Fruit fly (Drosophila melanogaster) whole organism, embryonic: ENCODE results near the gene Rbp1-like.

Experiments used
- Ada2b ChIP-seq: fragments of 200-800 bp; sonication (Bioruptor generic); IDR thresholded peaks from 2 replicates; pipeline ENCODE4 v1.3.6; 2022; ENCODE audit warnings: missing biosample characterization, missing genetic modification characterization
- Antp ChIP-seq: fragments of 200-800 bp; sonication (Bioruptor generic); optimal IDR thresholded peaks from 3 replicates; lab custom pipeline; 2016; ENCODE audit warnings: missing biosample characterization, missing genetic modification characterization
- BEAF-32 ChIP-seq: fragments of 200-800 bp; sonication (Bioruptor generic); optimal IDR thresholded peaks from 3 replicates; lab custom pipeline; 2017; ENCODE audit warnings: missing biosample characterization, missing genetic modification characterization, mild to moderate bottlenecking, moderate library complexity, missing genetic modification reagents
- CG11398 ChIP-seq: fragments of 200-800 bp; sonication (Bioruptor generic); optimal IDR thresholded peaks from 2 replicates; lab custom pipeline; 2016; ENCODE audit warnings: missing biosample characterization, missing genetic modification characterization
- CG11456 ChIP-seq: fragments of 200-800 bp; sonication (Bioruptor generic); IDR thresholded peaks from 3 replicates; pipeline ENCODE4 v1.3.6; 2022; ENCODE audit warnings: missing biosample characterization, missing genetic modification characterization
- CG12155 ChIP-seq: fragments of 200-800 bp; sonication (Bioruptor generic); optimal IDR thresholded peaks from 3 replicates; lab custom pipeline; 2016; ENCODE audit warnings: missing biosample characterization, missing genetic modification characterization
- CG15696 ChIP-seq: fragments of 200-800 bp; sonication (Bioruptor generic); optimal IDR thresholded peaks from 2 replicates; lab custom pipeline; 2019; ENCODE audit warnings: missing biosample characterization, mild to moderate bottlenecking, missing genetic modification characterization, moderate library complexity
- CG30403 ChIP-seq: fragments of 200-800 bp; sonication (Bioruptor generic); optimal IDR thresholded peaks from 3 replicates; lab custom pipeline; 2016; ENCODE audit warnings: missing biosample characterization, missing genetic modification characterization
- CG32532 ChIP-seq: fragments of 200-800 bp; sonication (Bioruptor generic); IDR thresholded peaks from 2 replicates; pipeline ENCODE4 v1.3.6; 2022; ENCODE audit warnings: missing biosample characterization, missing genetic modification characterization
- CG32767 ChIP-seq: fragments of 200-800 bp; sonication (Bioruptor generic); IDR thresholded peaks from 2 replicates; pipeline ENCODE4 v1.3.6; 2022; ENCODE audit warnings: missing biosample characterization, missing genetic modification characterization
- CG3838 ChIP-seq: fragments of 200-800 bp; sonication (Bioruptor generic); optimal IDR thresholded peaks from 3 replicates; lab custom pipeline; 2016; ENCODE audit warnings: missing biosample characterization, missing genetic modification characterization
- CG4404 ChIP-seq: fragments of 200-800 bp; sonication (Bioruptor generic); IDR thresholded peaks from 2 replicates; pipeline ENCODE4 v1.3.6; 2022; ENCODE audit warnings: missing biosample characterization, missing genetic modification characterization
- CG4707 ChIP-seq: fragments of 200-800 bp; sonication (Bioruptor generic); optimal IDR thresholded peaks from 2 replicates; lab custom pipeline; 2018; ENCODE audit warnings: missing biosample characterization, mild to moderate bottlenecking, missing genetic modification characterization, moderate library complexity
- CG4730 ChIP-seq: fragments of 200-800 bp; sonication (Bioruptor generic); IDR thresholded peaks from 2 replicates; pipeline ENCODE4 v1.3.6; 2022; ENCODE audit warnings: missing biosample characterization, missing genetic modification characterization
- CG5953 ChIP-seq: fragments of 200-800 bp; sonication (Bioruptor generic); IDR thresholded peaks from 2 replicates; pipeline ENCODE4 v1.3.6; 2022; ENCODE audit warnings: missing biosample characterization, missing genetic modification characterization
- CG6254 ChIP-seq: fragments of 200-800 bp; sonication (Bioruptor generic); optimal IDR thresholded peaks from 3 replicates; lab custom pipeline; 2017; ENCODE audit warnings: mild to moderate bottlenecking, missing biosample characterization, missing genetic modification reagents, missing genetic modification characterization
- CG6689 ChIP-seq: fragments of 200-800 bp; sonication (Bioruptor generic); IDR thresholded peaks from 2 replicates; pipeline ENCODE4 v1.3.6; 2022; ENCODE audit warnings: missing biosample characterization, missing genetic modification characterization
- CG8359 ChIP-seq: fragments of 200-800 bp; sonication (Bioruptor generic); optimal IDR thresholded peaks from 2 replicates; lab custom pipeline; 2017; ENCODE audit warnings: missing biosample characterization, mild to moderate bottlenecking, missing genetic modification characterization, borderline replicate concordance
- CG9437 ChIP-seq: fragments of 200-800 bp; sonication (Bioruptor generic); optimal IDR thresholded peaks from 2 replicates; lab custom pipeline; 2018; ENCODE audit warnings: missing biosample characterization, mild to moderate bottlenecking, missing genetic modification characterization
- CoRest ChIP-seq: fragments of 200-800 bp; sonication (Bioruptor generic); optimal IDR thresholded peaks from 3 replicates; lab custom pipeline; 2018; ENCODE audit warnings: missing biosample characterization, mild to moderate bottlenecking, missing genetic modification characterization, moderate library complexity
- D19B ChIP-seq: fragments of 200-800 bp; sonication (Bioruptor generic); optimal IDR thresholded peaks from 2 replicates; lab custom pipeline; 2017; ENCODE audit warnings: missing biosample characterization, mild to moderate bottlenecking, missing genetic modification characterization
- Dip3 ChIP-seq: fragments of 200-800 bp; sonication (Bioruptor generic); optimal IDR thresholded peaks from 3 replicates; lab custom pipeline; 2016; ENCODE audit warnings: missing biosample characterization, missing genetic modification characterization
- Eip74EF ChIP-seq, 2 experiments: fragments of 200-800 bp in 1 of 2; fragments of >200 bp in 1 of 2; sonication (Bioruptor generic) in 1 of 2; optimal IDR thresholded peaks; 2 replicates each; lab custom pipeline; 2017 to 2019; ENCODE audit warnings: missing biosample characterization in 2 of 2, missing genetic modification characterization in 2 of 2, mild to moderate bottlenecking in 1 of 2, moderate library complexity in 1 of 2
- HLH4C ChIP-seq: fragments of 200-800 bp; sonication (Bioruptor generic); IDR thresholded peaks from 3 replicates; pipeline ENCODE4 v1.3.6; 2022; ENCODE audit warnings: missing biosample characterization, missing genetic modification characterization; ENCODE audit not compliant: partially characterized antibody
- HLH54F ChIP-seq: fragments of 200-800 bp; sonication (Bioruptor generic); optimal IDR thresholded peaks from 3 replicates; lab custom pipeline; 2016; ENCODE audit warnings: missing biosample characterization, missing genetic modification characterization
- Hmx ChIP-seq: fragments of 200-800 bp; sonication (Bioruptor generic); optimal IDR thresholded peaks from 2 replicates; lab custom pipeline; 2016; ENCODE audit warnings: missing biosample characterization, missing genetic modification characterization
- Hr3 ChIP-seq: fragments of 200-800 bp; sonication (Bioruptor generic); optimal IDR thresholded peaks from 3 replicates; lab custom pipeline; 2016; ENCODE audit warnings: missing biosample characterization, missing genetic modification characterization
- Lhr ChIP-seq: fragments of 200-800 bp; sonication (Bioruptor generic); optimal IDR thresholded peaks from 3 replicates; lab custom pipeline; 2017; ENCODE audit warnings: mild to moderate bottlenecking, missing biosample characterization, missing genetic modification reagents, missing genetic modification characterization
- NK7.1 ChIP-seq: fragments of 200-800 bp; sonication (Bioruptor generic); optimal IDR thresholded peaks from 3 replicates; lab custom pipeline; 2016; ENCODE audit warnings: missing biosample characterization, missing genetic modification characterization
- Nf-YB ChIP-seq: fragments of 200-800 bp; sonication (Bioruptor generic); optimal IDR thresholded peaks from 3 replicates; lab custom pipeline; 2019; ENCODE audit warnings: missing biosample characterization, mild to moderate bottlenecking, missing genetic modification characterization, moderate library complexity
- Six4 ChIP-seq: fragments of 200-800 bp; sonication (Bioruptor generic); optimal IDR thresholded peaks from 2 replicates; lab custom pipeline; 2016; ENCODE audit warnings: missing biosample characterization, missing genetic modification characterization
- br ChIP-seq: fragments of >200 bp; optimal IDR thresholded peaks from 2 replicates; lab custom pipeline; 2017
- dati ChIP-seq: fragments of 200-800 bp; sonication (Bioruptor generic); IDR thresholded peaks from 2 replicates; pipeline ENCODE4 v1.3.6; 2022; ENCODE audit warnings: missing biosample characterization, missing genetic modification characterization
- en ChIP-seq: fragments of 200-800 bp; sonication (Bioruptor generic); optimal IDR thresholded peaks from 2 replicates; lab custom pipeline; 2016; ENCODE audit warnings: missing biosample characterization, missing genetic modification characterization
- exex ChIP-seq: fragments of 200-800 bp; sonication (Bioruptor generic); optimal IDR thresholded peaks from 4 replicates; lab custom pipeline; 2018; ENCODE audit warnings: missing biosample characterization, mild to moderate bottlenecking, missing genetic modification characterization, moderate library complexity
- fru ChIP-seq: fragments of >200 bp; optimal IDR thresholded peaks from 2 replicates; lab custom pipeline; 2017
- gce ChIP-seq: fragments of 200-800 bp; sonication (Bioruptor generic); IDR thresholded peaks from 3 replicates; pipeline ENCODE4 v1.3.6; 2022; ENCODE audit warnings: missing biosample characterization, missing genetic modification characterization
- gsb-n ChIP-seq: fragments of 200-800 bp; sonication (Bioruptor generic); optimal IDR thresholded peaks from 3 replicates; lab custom pipeline; 2018; ENCODE audit warnings: missing biosample characterization, mild to moderate bottlenecking, missing genetic modification characterization
- hkb ChIP-seq, 2 experiments: fragments of 200-800 bp in 1 of 2; fragments of >200 bp in 1 of 2; sonication (Bioruptor generic) in 1 of 2; IDR thresholded peaks in 1 of 2; optimal IDR thresholded peaks in 1 of 2; 2 replicates each; pipeline versions ENCODE4 v1.3.6 to Lab custom; 2017 to 2022; ENCODE audit warnings: missing biosample characterization in 1 of 2, missing genetic modification characterization in 1 of 2
- lov ChIP-seq, 2 experiments: fragments of 200-800 bp in 1 of 2; fragments of >200 bp in 1 of 2; sonication (Bioruptor generic) in 1 of 2; IDR thresholded peaks in 1 of 2; optimal IDR thresholded peaks in 1 of 2; 2 replicates in 1 of 2; 3 replicates in 1 of 2; pipeline versions ENCODE4 v1.3.6 to Lab custom; 2017 to 2022; ENCODE audit warnings: missing biosample characterization in 1 of 2, missing genetic modification characterization in 1 of 2
- mirr ChIP-seq: fragments of 200-800 bp; sonication (Bioruptor generic); optimal IDR thresholded peaks from 3 replicates; lab custom pipeline; 2018; ENCODE audit warnings: missing biosample characterization, mild to moderate bottlenecking, missing genetic modification characterization
- mld ChIP-seq: fragments of 200-800 bp; sonication (Bioruptor generic); IDR thresholded peaks from 3 replicates; pipeline ENCODE4 v1.3.6; 2022; ENCODE audit warnings: missing biosample characterization, missing genetic modification characterization; ENCODE audit not compliant: partially characterized antibody
- nom ChIP-seq: fragments of 200-800 bp; sonication (Bioruptor generic); optimal IDR thresholded peaks from 2 replicates; lab custom pipeline; 2017; ENCODE audit warnings: missing biosample characterization, missing genetic modification characterization, mild to moderate bottlenecking, moderate library complexity, missing genetic modification reagents
- pb ChIP-seq: fragments of 200-800 bp; sonication (Bioruptor generic); optimal IDR thresholded peaks from 3 replicates; lab custom pipeline; 2016; ENCODE audit warnings: missing biosample characterization, missing genetic modification characterization
- pfk ChIP-seq: fragments of 200-800 bp; sonication (Bioruptor generic); optimal IDR thresholded peaks from 2 replicates; lab custom pipeline; 2018; ENCODE audit warnings: missing biosample characterization, mild to moderate bottlenecking, missing genetic modification characterization, moderate library complexity
- pho ChIP-seq: fragments of 200-800 bp; sonication (Bioruptor generic); optimal IDR thresholded peaks from 2 replicates; lab custom pipeline; 2016; ENCODE audit warnings: missing biosample characterization, missing genetic modification characterization
- ranshi ChIP-seq: fragments of 200-800 bp; sonication (Bioruptor generic); IDR thresholded peaks from 2 replicates; pipeline ENCODE4 v1.3.6; 2022; ENCODE audit warnings: missing biosample characterization, missing genetic modification characterization
- sob ChIP-seq: fragments of 200-800 bp; sonication (Bioruptor generic); IDR thresholded peaks from 2 replicates; pipeline ENCODE4 v1.3.6; 2022; ENCODE audit warnings: missing biosample characterization, missing genetic modification characterization

Rbp1-like gene

DNA sequence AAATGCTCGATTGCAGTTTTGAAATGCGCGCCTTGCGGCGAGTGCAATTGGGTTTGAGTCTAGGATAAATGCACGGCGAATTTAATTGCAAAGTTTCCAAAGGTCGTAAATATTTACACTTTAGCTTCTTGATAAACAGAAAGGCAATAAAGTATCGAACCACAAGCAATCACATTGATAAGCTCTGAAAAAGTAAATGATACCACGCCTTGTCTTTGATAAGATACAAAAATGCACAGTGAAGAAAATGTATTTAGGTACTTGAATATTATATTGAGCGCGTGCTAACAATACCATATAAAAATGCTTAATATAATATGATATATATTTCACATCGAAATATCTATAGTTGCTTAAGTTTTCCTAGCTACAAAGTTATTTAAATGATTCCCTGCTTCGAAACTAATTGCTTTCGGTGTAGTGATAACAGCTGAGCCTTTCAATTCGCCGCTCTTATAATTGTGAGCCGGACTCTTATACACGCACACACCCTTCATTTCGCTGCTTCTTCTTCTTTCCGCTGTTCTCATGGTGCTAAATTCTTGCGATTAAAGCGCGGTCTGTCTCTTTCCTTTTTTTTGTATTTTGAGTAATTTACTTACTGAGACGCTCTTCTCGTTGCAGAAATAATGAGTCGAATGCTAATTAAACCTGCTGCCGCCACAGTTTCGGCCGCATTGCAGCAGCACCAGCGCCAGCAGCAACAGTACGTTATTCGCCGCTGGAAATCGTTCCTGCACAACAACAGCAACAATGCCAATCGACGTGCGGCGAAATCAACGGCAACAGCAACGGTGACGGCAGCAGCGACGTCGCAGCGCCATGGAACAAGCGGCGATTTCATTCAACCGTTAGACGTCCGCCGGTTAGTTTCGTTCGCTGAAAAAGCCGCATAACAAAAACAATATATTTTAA, 11.2 kb downstream of the Rbp1-like start (continued):
- peak in 1 of 2 experiments; percentile 77 for TF ChIP-seq Eip74EF (GFP tag; optimal IDR thresholded peaks at IDR 0.05; lab: Kevin White, UChicago)
- peak; percentile 39 for TF ChIP-seq pho (GFP tag; lab: Kevin White, UChicago)
- TF ChIP-seq mld (GFP tag; lab: Robert Waterston, UW): no peak
- TF ChIP-seq lov (optimal IDR thresholded peaks at IDR 0.05; lab: Kevin White, UChicago): no peak
- TF ChIP-seq lov (GFP tag; IDR thresholded peaks at IDR 0.05; lab: Robert Waterston, UW): no peak
- peak; percentile 26 for TF ChIP-seq HLH54F
- peak; percentile 75 for TF ChIP-seq exex (tag; lab: Kevin White, UChicago)
- peak; percentile 67 for TF ChIP-seq D19B (GFP tag; lab: Kevin White, UChicago)
- TF ChIP-seq Antp (GFP tag; lab: Kevin White, UChicago): no peak
- TF ChIP-seq gce (GFP tag; lab: Robert Waterston, UW): peak; percentile 73; the same call in 1 of the 3 replicates
- TF ChIP-seq CG4404: peak; percentile 57
- peak; percentile 67; the same call in 1 of the 2 replicates for TF ChIP-seq CG5953 (GFP tag; lab: Robert Waterston, UW)
- TF ChIP-seq en (GFP tag; lab: Kevin White, UChicago): no peak
- TF ChIP-seq CG12155 (GFP tag; lab: Kevin White, UChicago): peak; percentile 78
- TF ChIP-seq Six4 (GFP tag; lab: Kevin White, UChicago): peak; percentile 77
- no peak for TF ChIP-seq HLH4C (GFP tag; lab: Robert Waterston, UW)
- TF ChIP-seq nom (GFP tag; lab: Kevin White, UChicago): peak; percentile 68
- TF ChIP-seq mirr (GFP tag; lab: Kevin White, UChicago): peak; percentile 50
- TF ChIP-seq sob (GFP tag; lab: Robert Waterston, UW): peak; percentile 90
- no peak for TF ChIP-seq CG8359 (GFP tag; lab: Kevin White, UChicago)
- peak; percentile 78 for TF ChIP-seq CG9437 (GFP tag; lab: Kevin White, UChicago)
- TF ChIP-seq CG6689: peak; percentile 79
- TF ChIP-seq CG32532: peak; percentile 81
- TF ChIP-seq Nf-YB (GFP tag; lab: Kevin White, UChicago): peak; percentile 72
- TF ChIP-seq Dip3 (GFP tag; lab: Kevin White, UChicago): peak; percentile 23
- TF ChIP-seq NK7.1 (GFP tag; lab: Kevin White, UChicago): no peak
- TF ChIP-seq CG32767 (GFP tag; lab: Robert Waterston, UW): peak; percentile 79
- peak; percentile 5 for TF ChIP-seq BEAF-32
- no peak for TF ChIP-seq Hmx
- TF ChIP-seq Hr3 (GFP tag; lab: Kevin White, UChicago): peak; percentile 80
- TF ChIP-seq br (lab: Kevin White, UChicago): no peak
- 0 out of 2 replicates have a peak, but pooled peaks have one; percentile 2 for TF ChIP-seq dati (GFP tag; lab: Robert Waterston, UW)
- no peak for TF ChIP-seq pfk (GFP tag; lab: Kevin White, UChicago)
- peak; percentile 83 for TF ChIP-seq gsb-n (tag; lab: Kevin White, UChicago)
- TF ChIP-seq Ada2b (GFP tag; lab: Robert Waterston, UW): peak; percentile 80
- TF ChIP-seq CoRest (tag; lab: Kevin White, UChicago): peak; percentile 89
- TF ChIP-seq CG4707 (GFP tag; lab: Kevin White, UChicago): peak; percentile 6
- TF ChIP-seq CG6254: peak; percentile 84
- TF ChIP-seq Lhr (GFP tag; lab: Kevin White, UChicago): peak; percentile 53
- TF ChIP-seq CG15696 (tag; lab: Kevin White, UChicago): peak; percentile 71
- no peak for TF ChIP-seq hkb (optimal IDR thresholded peaks at IDR 0.05; lab: Kevin White, UChicago)
- TF ChIP-seq hkb (GFP tag; IDR thresholded peaks at IDR 0.05; lab: Robert Waterston, UW): peak; percentile 90
- TF ChIP-seq CG4730: peak; percentile 72
- no peak for TF ChIP-seq CG11398
- TF ChIP-seq CG3838 (GFP tag; lab: Kevin White, UChicago): no peak
- peak; percentile 84 for TF ChIP-seq CG30403 (GFP tag; lab: Kevin White, UChicago)
- peak; percentile 74 for TF ChIP-seq ranshi (GFP tag; lab: Robert Waterston, UW)
- no peak for TF ChIP-seq pb (GFP tag; lab: Kevin White, UChicago)
- peak; percentile 82 for TF ChIP-seq CG11456 (GFP tag; lab: Robert Waterston, UW)
- TF ChIP-seq fru: no peak
